Worm (Caenorhabditis elegans) whole organism, midembryonic: ENCODE measurements around the gene Y38H6C.4.

Experiments
- cog-1 ChIP-seq: sonication (generic microtip); optimal IDR thresholded peaks from 2 replicates; lab custom pipeline; 2016; ENCODE audit warnings: missing genetic modification characterization, missing compliant biosample characterization
- klf-2 ChIP-seq: fragments of 200-800 bp; sonication (Bioruptor generic); conservative IDR thresholded peaks from 2 replicates; pipeline ENCODE4 v1.3.6; 2022; ENCODE audit warnings: missing genetic modification reagents, missing genetic modification characterization, missing compliant biosample characterization
- med-1 ChIP-seq: sonication (generic microtip); optimal IDR thresholded peaks from 2 replicates; lab custom pipeline; 2017; ENCODE audit warnings: missing genetic modification characterization, mild to moderate bottlenecking, missing compliant biosample characterization, antibody characterized with exemption, missing genetic modification reagents; ENCODE audit not compliant: insufficient read depth
- tab-1 ChIP-seq: fragments of 200-800 bp; sonication (Bioruptor generic); IDR thresholded peaks from 2 replicates; pipeline ENCODE4 v1.3.6; 2022; ENCODE audit warnings: missing genetic modification characterization, missing compliant biosample characterization

DNA sequence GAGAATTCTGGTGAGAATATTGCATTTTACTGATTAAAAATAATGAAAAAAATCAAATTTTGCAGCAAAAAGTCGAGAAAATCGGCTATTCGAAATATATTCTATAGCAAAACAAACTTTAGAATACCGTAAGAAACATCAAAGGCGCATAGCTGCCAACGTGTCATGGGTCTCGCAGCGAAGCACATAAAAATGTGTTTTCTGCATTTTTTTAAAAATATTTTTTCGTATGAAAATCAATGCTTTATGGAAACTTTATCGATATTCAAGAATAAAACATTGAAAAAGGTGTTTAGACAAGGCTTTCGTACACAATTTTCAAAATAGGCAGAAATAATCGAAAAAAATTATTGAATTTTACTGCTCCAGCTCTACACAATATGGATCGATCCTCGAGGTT lies 28.4 kb downstream of the Y38H6C.4 start:
- TF ChIP-seq klf-2, result no peak
- no peak for TF ChIP-seq cog-1
- no peak for TF ChIP-seq med-1 (GFP tag; lab: Kevin White, UChicago)
- no peak for TF ChIP-seq tab-1 (GFP tag; lab: Robert Waterston, UW)
